Fruit fly (Drosophila melanogaster): ENCODE results near the gene Srp72.

Gene Srp72

DNA sequence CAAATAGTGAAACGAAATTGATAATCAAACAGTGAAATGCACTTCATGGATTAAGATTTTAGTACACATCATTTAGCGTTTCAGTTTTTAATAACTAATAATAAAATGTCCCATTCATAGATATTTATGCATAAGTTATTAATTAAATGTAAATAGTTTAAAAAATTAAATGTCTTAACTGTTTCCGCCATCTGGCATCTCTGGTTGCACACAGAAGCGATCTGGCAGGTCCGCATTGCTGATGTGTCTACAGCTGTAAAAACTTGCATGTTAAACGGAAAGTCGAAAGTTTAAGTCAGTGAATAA is at the start of gene Srp72:
TSS of gene Srp72 (plus strand) at position 232 of the 306 bp plus-strand sequence.
- TF ChIP-seq noc (tag; optimal IDR thresholded peaks at IDR 0.05), result peak; percentile 36

dm6 chr3R:20542283-20543144 is 46.0 kb upstream of the Srp72 start:
- TF ChIP-seq noc (tag; optimal IDR thresholded peaks at IDR 0.05), result no peak

DNA sequence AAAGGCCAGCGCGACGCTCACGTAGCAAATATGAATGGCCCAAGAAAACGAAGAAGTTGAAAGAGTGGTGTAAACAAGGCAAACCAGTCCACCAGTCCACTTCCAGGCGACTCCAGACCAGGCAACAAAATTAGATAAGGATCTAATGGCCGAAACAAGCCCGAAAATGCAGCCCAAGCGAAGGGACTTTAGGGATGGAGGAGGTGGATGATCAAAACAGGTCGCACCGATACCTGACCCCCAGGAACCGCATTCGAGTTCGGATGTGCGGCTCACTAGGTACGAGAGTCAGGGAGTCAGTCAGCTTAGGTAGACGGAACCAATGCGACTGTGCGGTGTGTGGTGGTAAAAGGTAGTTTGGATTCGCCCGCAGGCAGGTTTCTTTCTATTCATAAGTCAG is 45.3 kb upstream of the Srp72 start:
- TF ChIP-seq noc (tag; optimal IDR thresholded peaks at IDR 0.05), result no peak

dm6 chr3R:20543719-20544118 is 44.8 kb upstream of the Srp72 start:
- TF ChIP-seq noc (tag; optimal IDR thresholded peaks at IDR 0.05), result no peak

DNA sequence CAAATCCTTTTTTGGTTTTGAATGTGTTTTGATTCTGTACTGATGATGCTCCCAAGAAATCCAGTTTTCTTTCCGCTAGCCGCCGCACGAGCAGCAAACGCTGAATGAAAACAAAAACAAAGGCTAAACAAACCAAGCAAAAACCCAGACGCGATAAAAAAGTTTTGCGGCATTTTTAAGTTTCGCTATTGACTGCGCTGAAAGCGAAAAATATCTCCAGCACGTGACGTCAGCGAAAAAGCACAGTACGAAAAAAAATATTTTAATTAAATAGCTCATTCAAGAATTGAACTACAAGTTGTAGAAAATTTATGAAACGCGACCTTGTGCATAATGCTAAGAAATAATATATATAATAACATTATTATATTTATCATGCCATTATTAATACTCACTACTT is 43.6 kb upstream of the Srp72 start:
- no peak for TF ChIP-seq noc (tag; optimal IDR thresholded peaks at IDR 0.05)

DNA sequence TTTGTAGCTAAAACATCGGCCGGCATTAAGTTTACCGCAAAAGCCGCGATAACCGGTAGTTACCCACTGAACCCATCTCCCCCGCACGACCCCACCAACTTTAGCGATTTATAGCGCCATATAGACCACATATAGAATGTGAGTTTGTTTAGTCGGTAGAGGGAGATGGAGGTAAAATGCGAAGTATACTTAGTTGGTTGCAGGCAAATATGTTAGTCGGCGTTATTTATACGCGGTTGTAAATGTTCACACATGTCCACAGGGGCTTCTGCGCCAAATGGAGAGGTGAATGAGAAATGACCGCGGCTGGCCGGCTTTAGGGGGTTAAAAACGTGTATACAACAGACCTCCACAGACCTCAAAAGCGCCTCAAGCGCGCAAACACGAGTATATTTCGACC is 42.8 kb upstream of the Srp72 start:
- peak; percentile 10 for TF ChIP-seq noc (tag; optimal IDR thresholded peaks at IDR 0.05)

dm6 chr3R:20546662-20547620 is 41.6 kb upstream of the Srp72 start:
- TF ChIP-seq noc (tag; optimal IDR thresholded peaks at IDR 0.05), result peak; percentile 73

DNA sequence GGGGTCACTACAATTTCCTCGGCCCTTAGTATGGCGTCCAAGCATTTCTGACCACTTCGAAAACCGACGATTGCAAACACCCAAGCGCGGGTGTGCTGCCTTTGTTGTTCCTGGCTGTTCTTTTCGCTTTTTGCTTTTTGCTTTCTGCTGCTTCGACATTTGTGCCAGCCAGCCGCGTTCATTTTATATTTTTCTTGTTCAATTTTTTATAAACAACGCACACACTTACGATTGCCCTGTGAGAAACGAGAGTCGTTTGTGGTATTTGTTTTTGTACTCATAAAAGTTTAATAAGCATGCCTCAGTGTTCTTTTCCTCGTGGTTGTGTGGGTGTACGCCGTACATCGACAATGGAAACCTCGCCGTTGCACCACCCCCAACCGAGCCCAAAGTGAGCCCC is 40.8 kb upstream of the Srp72 start:
- no peak for TF ChIP-seq noc (tag; optimal IDR thresholded peaks at IDR 0.05)

- peak; percentile 93 for TF ChIP-seq noc (tag; optimal IDR thresholded peaks at IDR 0.05)
Observed at dm6 chr3R:20548255-20548654, 40.3 kb upstream of the Srp72 start.

DNA sequence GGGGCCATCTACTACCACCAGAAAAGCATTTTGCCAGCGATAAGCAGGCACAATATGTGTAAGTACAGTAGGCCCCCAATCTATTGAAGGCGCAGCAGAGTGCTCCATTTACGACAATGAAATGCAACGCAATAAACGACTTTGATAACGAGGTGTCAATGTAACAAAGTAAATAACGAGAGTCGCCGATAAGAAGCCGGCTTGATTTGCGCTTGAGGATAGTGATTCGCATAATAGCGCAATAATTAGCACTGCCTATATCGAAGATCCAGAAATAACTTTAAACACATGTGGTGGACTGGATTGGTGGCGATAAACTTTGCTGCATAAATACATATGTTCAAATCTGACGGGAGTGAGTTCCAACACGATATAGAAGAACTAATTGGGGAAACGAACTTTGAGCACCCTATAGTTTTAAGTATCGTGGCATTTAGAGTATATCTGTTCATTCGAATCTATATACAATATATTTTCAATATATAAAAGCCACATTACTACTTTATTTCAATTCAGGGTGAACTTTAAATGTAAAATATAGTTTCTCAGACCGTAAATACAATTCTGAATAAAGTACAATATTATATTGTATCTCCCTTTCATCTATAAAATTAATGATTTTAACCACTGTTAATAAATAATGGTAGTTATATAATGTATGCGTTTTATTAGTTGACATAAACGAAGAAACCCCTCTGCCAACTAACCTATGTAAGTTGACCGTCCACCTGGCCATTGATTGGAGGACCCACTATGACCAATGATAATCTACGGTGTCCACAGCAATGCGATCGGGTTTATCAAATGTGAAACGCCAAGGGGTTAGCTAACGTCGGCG is 39.3 kb upstream of the Srp72 start:
- no peak for TF ChIP-seq noc (tag; optimal IDR thresholded peaks at IDR 0.05)

DNA sequence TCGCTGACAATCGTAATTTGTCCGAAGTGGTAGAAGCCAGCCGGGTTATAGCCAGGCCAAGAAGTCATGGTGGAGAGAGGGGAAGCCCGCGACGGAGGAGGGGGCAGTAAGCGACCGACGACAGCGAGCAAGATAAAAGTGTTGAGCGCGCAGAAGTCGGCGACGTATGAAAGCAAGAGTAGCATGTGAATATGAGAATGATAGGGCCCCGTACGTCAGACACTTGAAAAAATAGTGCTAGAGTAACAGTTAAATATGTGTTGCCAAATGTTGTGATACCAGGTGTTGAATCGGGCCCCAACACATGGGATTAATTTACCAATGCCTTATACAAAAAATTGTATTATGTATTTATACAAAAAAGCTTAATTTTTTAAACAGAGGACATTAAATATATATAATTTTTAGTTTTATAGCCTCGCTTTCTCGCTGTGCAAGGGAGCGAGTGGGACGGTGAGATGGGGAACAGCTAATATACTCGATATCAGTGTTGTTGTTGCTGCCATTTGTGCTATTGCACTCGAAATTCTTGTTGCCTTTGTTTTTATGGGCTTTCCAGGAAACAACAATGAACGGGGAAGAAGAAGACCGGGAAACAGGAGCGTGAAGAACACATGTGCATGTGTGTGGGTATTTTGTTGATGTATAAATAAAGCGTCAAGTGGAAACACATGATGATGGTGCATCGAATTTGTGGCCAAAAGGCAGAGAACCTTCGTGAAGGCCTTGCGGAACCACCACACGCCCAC is 38.5 kb upstream of the Srp72 start:
- TF ChIP-seq noc (tag; optimal IDR thresholded peaks at IDR 0.05), result peak; percentile 91

DNA sequence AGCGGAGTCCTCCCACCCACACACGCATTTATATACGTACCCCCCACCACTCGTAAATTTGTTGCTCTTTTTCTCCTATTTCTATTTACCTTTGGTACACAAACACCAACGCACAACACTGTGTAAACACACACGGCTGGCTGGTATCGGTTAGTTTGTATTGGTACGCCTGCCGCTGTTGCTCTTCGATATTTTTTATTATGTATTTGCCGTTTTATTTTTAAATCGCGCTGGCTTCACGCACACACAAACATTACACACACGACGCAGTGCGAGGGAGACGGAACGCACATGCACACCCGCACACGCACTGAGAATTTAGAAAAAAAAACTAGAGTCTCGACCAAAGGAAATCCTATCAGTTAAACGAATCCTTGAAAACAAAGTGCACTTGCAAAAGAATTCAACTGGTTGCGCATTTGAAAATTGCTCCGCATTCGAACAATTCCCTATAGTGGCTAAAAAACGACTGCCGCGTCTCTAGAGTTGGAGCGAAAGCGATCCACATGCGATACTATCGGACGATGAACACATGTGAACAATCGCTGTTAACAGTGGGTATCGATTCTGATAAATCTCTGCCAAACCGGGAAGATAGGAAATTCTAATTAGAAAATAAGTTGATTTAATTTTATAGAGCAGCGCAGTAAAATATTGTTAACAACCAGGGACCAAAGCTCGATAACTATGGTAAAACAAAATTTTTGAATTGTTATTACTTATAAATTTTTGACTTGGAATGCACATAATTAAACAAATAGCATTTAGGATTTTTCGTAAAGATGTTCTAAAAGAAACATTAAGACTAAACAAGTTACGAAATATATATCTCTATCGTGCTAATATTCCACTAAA is 37.7 kb upstream of the Srp72 start:
- TF ChIP-seq noc (tag; optimal IDR thresholded peaks at IDR 0.05), result peak; percentile 69

dm6 chr3R:20551487-20552079 is 36.9 kb upstream of the Srp72 start:
- TF ChIP-seq noc (tag; optimal IDR thresholded peaks at IDR 0.05), result no peak

DNA sequence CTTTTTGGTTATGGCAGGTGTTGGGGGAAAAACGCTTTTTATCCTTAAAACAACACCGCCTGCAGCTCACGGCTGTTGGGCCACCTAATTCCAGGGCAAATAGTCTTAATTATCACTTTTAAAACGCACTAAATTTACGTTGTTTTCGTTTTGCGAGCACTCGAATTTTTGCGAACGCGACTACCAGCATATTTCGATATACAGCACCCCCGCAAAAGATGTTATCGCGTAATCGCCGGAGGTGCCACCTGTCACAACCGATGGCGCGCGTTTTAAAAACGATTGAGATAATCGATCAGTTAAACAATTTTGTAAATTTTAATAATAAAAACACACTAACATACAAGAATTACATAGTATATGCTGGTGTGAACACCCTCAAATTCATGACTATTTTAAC is 36.4 kb upstream of the Srp72 start, which contains the start of gene Stat92E:
TSS of gene Stat92E (minus strand) at position 219 of the 400 bp plus-strand sequence.
- TF ChIP-seq noc (tag; optimal IDR thresholded peaks at IDR 0.05), result no peak
